Worm (Caenorhabditis elegans): ENCODE results near the gene F49F1.15.

- TF ChIP-seq pha-4 (tag; optimal IDR thresholded peaks at IDR 0.05) = no peak
- no peak for TF ChIP-seq snpc-4 (tag; optimal IDR thresholded peaks at IDR 0.05)
- no peak for TF ChIP-seq unc-62 (GFP tag; optimal IDR thresholded peaks at IDR 0.05)
- TF ChIP-seq nhr-12 (tag; optimal IDR thresholded peaks at IDR 0.05) = no peak
- no peak for TF ChIP-seq elt-1 (tag; optimal IDR thresholded peaks at IDR 0.05; ENCODE audit: borderline replicate concordance, insufficient read depth)
- no peak for TF ChIP-seq ceh-43 (GFP tag; optimal IDR thresholded peaks at IDR 0.05)
- no peak for TF ChIP-seq sem-2 (GFP tag; optimal IDR thresholded peaks at IDR 0.05)
- no peak for TF ChIP-seq lin-32 (GFP tag; optimal IDR thresholded peaks at IDR 0.05)
- TF ChIP-seq mep-1 (tag; optimal IDR thresholded peaks at IDR 0.05) = no peak
- TF ChIP-seq lsy-2 (tag; optimal IDR thresholded peaks at IDR 0.05) = no peak
- no peak for TF ChIP-seq unc-39 (tag; optimal IDR thresholded peaks at IDR 0.05)
Measured at ce11 chrIV:4082599-4082998, 31.8 kb downstream of the F49F1.15 start.

All from whole organism, mixed stage, embryonic.